Worm (Caenorhabditis elegans): ENCODE data around the gene pud-1.2.
"Not testable (repeated sequence)": the region's sequence is repeated elsewhere in the genome, so short reads cannot be mapped to it uniquely, and the experiment has no call there.

DNA sequence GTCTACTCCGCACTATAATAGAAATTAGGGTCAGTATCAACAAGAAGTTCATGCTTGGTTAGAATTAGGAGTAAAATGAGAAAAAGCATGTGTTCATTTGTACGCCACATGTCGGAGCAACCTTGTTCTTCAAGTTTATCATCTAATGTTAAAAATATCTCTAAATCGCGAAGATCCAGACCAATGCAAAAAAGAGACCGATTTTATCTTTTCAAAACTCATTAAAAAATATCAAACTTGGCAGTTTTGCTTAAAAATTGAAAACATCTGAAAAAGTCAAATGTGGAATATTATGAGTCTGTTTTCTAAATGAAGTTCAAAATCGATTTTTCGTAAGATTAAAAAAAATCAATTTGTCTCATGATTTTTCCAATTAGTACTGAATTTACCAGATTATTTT lies 1.4 kb downstream of the pud-1.2 start, which contains the start of gene Y19D10B.6:
- TF ChIP-seq mdl-1, pqm-1 (tag; optimal IDR thresholded peaks at IDR 0.05): not testable (repeated sequence)
